Fruit fly (Drosophila melanogaster) whole organism, wandering third instar larva: ENCODE data around the gene CG9040.

ENCODE experiments used
- CrebA ChIP-seq: fragments of 200-800 bp; sonication (Bioruptor generic); optimal IDR thresholded peaks from 2 replicates; lab custom pipeline; 2016; ENCODE audit warnings: missing biosample characterization, mild to moderate bottlenecking, missing genetic modification characterization, borderline replicate concordance
- HLH106 ChIP-seq: fragments of 200-800 bp; optimal IDR thresholded peaks from 3 replicates; lab custom pipeline; 2019; ENCODE audit warnings: missing biosample characterization, mild to moderate bottlenecking, missing genetic modification characterization, moderate library complexity
- Myc ChIP-seq: fragments of >200 bp; optimal IDR thresholded peaks from 2 replicates; lab custom pipeline; 2017
- OdsH ChIP-seq: fragments of 200-800 bp; sonication (Bioruptor generic); optimal IDR thresholded peaks from 2 replicates; lab custom pipeline; 2016; ENCODE audit warnings: missing biosample characterization, mild to moderate bottlenecking, missing genetic modification characterization
- Vsx2 ChIP-seq: fragments of 200-300, 225-300 bp; sonication (Bioruptor generic); optimal IDR thresholded peaks from 2 replicates; lab custom pipeline; 2018; ENCODE audit warnings: missing biosample characterization, missing genetic modification characterization; ENCODE audit not compliant: partially characterized antibody
- br ChIP-seq: fragments of 200-800 bp; sonication (Bioruptor generic); optimal IDR thresholded peaks from 2 replicates; lab custom pipeline; 2016; ENCODE audit warnings: missing biosample characterization, missing genetic modification characterization
- brk ChIP-seq: fragments of 200-800 bp; sonication (Bioruptor generic); optimal IDR thresholded peaks from 2 replicates; lab custom pipeline; 2016; ENCODE audit warnings: missing biosample characterization, mild to moderate bottlenecking, missing genetic modification characterization
- dsf ChIP-seq: sonication (Bioruptor generic); optimal IDR thresholded peaks from 2 replicates; lab custom pipeline; 2016; ENCODE audit warnings: missing biosample characterization, missing genetic modification characterization, borderline replicate concordance
- fru ChIP-seq: fragments of 200-800 bp; sonication (Bioruptor generic); optimal IDR thresholded peaks from 3 replicates; lab custom pipeline; 2016; ENCODE audit warnings: missing biosample characterization, mild to moderate bottlenecking, missing genetic modification characterization
- jim ChIP-seq: fragments of 175-275, 200-325 bp; sonication (Bioruptor generic); optimal IDR thresholded peaks from 2 replicates; lab custom pipeline; 2016; ENCODE audit warnings: missing biosample characterization, mild to moderate bottlenecking, missing genetic modification characterization
- lola ChIP-seq: fragments of >200 bp; optimal IDR thresholded peaks from 2 replicates; lab custom pipeline; 2017; ENCODE audit warnings: missing biosample characterization, missing genetic modification characterization
- pan ChIP-seq: fragments of >200 bp; optimal IDR thresholded peaks from 2 replicates; lab custom pipeline; 2017
- sage ChIP-seq: fragments of 200-800 bp; sonication (Bioruptor generic); optimal IDR thresholded peaks from 2 replicates; lab custom pipeline; 2016; ENCODE audit warnings: missing biosample characterization, mild to moderate bottlenecking, missing genetic modification characterization
- usp ChIP-seq: fragments of >200 bp; optimal IDR thresholded peaks from 2 replicates; lab custom pipeline; 2017; ENCODE audit warnings: missing biosample characterization, missing genetic modification characterization

DNA sequence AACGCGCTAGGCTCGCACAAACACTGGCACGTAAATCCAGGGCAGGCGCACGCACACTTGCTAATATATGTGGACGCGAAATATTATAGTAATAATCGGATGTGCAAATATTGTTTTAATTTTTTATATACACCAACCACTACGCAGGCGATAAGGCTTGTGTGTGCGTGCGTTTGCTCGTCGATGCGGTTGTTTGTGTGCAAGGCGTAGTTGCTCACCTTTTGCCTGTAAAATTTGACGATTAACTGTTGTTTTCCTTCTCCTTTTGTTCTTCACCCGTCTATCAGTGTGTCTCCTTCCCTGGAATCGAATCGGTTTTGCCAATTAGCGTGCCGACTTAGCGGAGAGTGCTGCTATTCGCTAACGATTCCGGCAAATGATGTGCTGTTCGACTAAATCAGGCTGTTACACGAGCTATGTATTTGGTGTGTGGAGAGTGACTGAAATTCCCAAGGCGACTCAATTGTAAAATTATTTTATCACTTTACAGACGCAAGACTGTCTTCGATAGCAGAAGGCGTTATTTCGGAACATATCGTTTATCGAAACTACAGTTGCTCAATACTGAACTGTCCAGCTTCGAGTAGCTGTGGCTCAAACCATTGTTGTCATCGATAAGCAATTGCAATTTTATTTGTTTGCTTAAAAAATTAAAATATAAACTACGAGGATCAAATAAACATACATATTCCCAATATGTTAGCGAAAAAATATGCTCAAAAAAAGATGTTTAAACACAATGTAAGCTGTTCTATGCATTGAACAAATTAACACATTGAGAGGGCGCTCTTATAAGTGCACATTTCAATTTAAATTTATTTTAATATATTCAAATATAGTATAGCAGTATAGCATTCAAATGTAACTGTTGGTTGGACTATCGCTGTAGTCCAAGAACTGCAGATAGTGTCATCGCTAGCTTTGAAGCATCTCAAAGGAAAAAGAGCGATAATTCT, 43.8 kb downstream of the CG9040 start, which contains the start of the genes CG6650 and endos:
- no peak for TF ChIP-seq CrebA (GFP tag; lab: Kevin White, UChicago)
- peak; percentile 63 for TF ChIP-seq fru (GFP tag; lab: Kevin White, UChicago)
- TF ChIP-seq Myc (lab: Kevin White, UChicago), result peak; percentile 28
- no peak for TF ChIP-seq Vsx2
- no peak for TF ChIP-seq jim (GFP tag; lab: Kevin White, UChicago)
- TF ChIP-seq dsf (GFP tag; lab: Kevin White, UChicago), result peak; percentile 4
- TF ChIP-seq HLH106 (tag; lab: Kevin White, UChicago), result peak; percentile 62
- TF ChIP-seq sage, result peak; percentile 43
- TF ChIP-seq OdsH (GFP tag; lab: Kevin White, UChicago), result peak; percentile 43
- TF ChIP-seq brk (GFP tag; lab: Kevin White, UChicago), result peak; percentile 38
- no peak for TF ChIP-seq pan (lab: Kevin White, UChicago)
- no peak for TF ChIP-seq usp (GFP tag; lab: Kevin White, UChicago)
- no peak for TF ChIP-seq lola
- TF ChIP-seq br (GFP tag; lab: Kevin White, UChicago), result peak; percentile 58
